Worm (Caenorhabditis elegans): ENCODE measurements around the gene chil-6.
A peak's percentile ranks its signal among the peaks of the same experiment; 100 is the strongest.

Gene chil-6

ce11 chrII:9891823-9892222, 34.1 kb upstream of the chil-6 start (continued):
- TF ChIP-seq lin-1 (GFP tag; IDR thresholded peaks at IDR 0.05) (0 out of 2 replicates have a peak, but pooled peaks have one; percentile 41), nhr-41 (GFP tag; IDR thresholded peaks at IDR 0.05) (peak; percentile 60; the same call in 1 of the 2 replicates), dpl-1 (GFP tag; optimal IDR thresholded peaks at IDR 0.05) (no peak), dmd-6 (GFP tag; IDR thresholded peaks at IDR 0.05) (peak; percentile 94), F44E2.7 (GFP tag; IDR thresholded peaks at IDR 0.05) (no peak), tag-97 (GFP tag; IDR thresholded peaks at IDR 0.05) (no peak), sdz-12 (GFP tag; optimal IDR thresholded peaks at IDR 0.05) (no peak), daf-12 (tag; optimal IDR thresholded peaks at IDR 0.05) (no peak), ceh-20 (GFP tag; IDR thresholded peaks at IDR 0.05) (0 out of 2 replicates have a peak, but pooled peaks have one; percentile 11), zfp-2 (tag; optimal IDR thresholded peaks at IDR 0.05) (no peak), nhr-10 (tag; optimal IDR thresholded peaks at IDR 0.05) (no peak), pqm-1 (tag; optimal IDR thresholded peaks at IDR 0.05) (peak; percentile 72), nhr-6 (tag; optimal IDR thresholded peaks at IDR 0.05) (no peak), nhr-102 (tag; optimal IDR thresholded peaks at IDR 0.05) (no peak), php-3 (GFP tag; IDR thresholded peaks at IDR 0.05) (peak; percentile 86), Y5F2A.4 (GFP tag; optimal IDR thresholded peaks at IDR 0.05) (no peak), nhr-42 (GFP tag; IDR thresholded peaks at IDR 0.05) (no peak), Y75B8A.6 (GFP tag; IDR thresholded peaks at IDR 0.05) (no peak), dve-1 (tag; optimal IDR thresholded peaks at IDR 0.05; ENCODE audit: insufficient read depth) (peak; percentile 66), dmd-8 (GFP tag; IDR thresholded peaks at IDR 0.05) (no peak), madf-9 (GFP tag; conservative IDR thresholded peaks at IDR 0.05) (no peak), tra-1 (GFP tag; IDR thresholded peaks at IDR 0.05) (peak; percentile 79), gei-8 (GFP tag; optimal IDR thresholded peaks at IDR 0.05) (no peak), hlh-11 (tag; optimal IDR thresholded peaks at IDR 0.05) (peak; percentile 64), T20F7.1 (GFP tag; optimal IDR thresholded peaks at IDR 0.05) (no peak), vab-7 (GFP tag; IDR thresholded peaks at IDR 0.05) (no peak), F10B5.3 (tag; optimal IDR thresholded peaks at IDR 0.05) (no peak), mes-2 (tag; optimal IDR thresholded peaks at IDR 0.05; ENCODE audit: poor library complexity, severe bottlenecking) (peak; percentile 28), lim-7 (GFP tag; IDR thresholded peaks at IDR 0.05) (no peak), ctbp-1 (GFP tag; IDR thresholded peaks at IDR 0.05) (no peak), Y105C5A.15 (GFP tag; IDR thresholded peaks at IDR 0.05) (no peak), nhr-11 (tag; optimal IDR thresholded peaks at IDR 0.05) (no peak), daf-16 (GFP tag; optimal IDR thresholded peaks at IDR 0.05) (no peak), daf-16 (tag; optimal IDR thresholded peaks at IDR 0.05) (peak; percentile 53)

- TF ChIP-seq hif-1 (tag; optimal IDR thresholded peaks at IDR 0.05) (no peak), aha-1 (tag) (peak; percentile 58), ZK546.5 (tag; optimal IDR thresholded peaks at IDR 0.05) (no peak), dmd-8 (GFP tag; IDR thresholded peaks at IDR 0.05) (no peak), ZK337.2 (GFP tag; IDR thresholded peaks at IDR 0.05) (0 out of 2 replicates have a peak, but pooled peaks have one; percentile 13), nhr-102 (tag; optimal IDR thresholded peaks at IDR 0.05) (no peak), nhr-42 (GFP tag; IDR thresholded peaks at IDR 0.05) (no peak), Y48G9A.11 (GFP tag; IDR thresholded peaks at IDR 0.05) (no peak), cey-2 (tag; optimal IDR thresholded peaks at IDR 0.05; ENCODE audit: borderline replicate concordance, insufficient read depth) (no peak), hmg-1.1 (GFP tag; IDR thresholded peaks at IDR 0.05) (no peak), ztf-11 (tag; optimal IDR thresholded peaks at IDR 0.05) (no peak), nhr-77 (tag; optimal IDR thresholded peaks at IDR 0.05) (no peak), Y105C5A.15 (GFP tag; IDR thresholded peaks at IDR 0.05) (0 out of 2 replicates have a peak, but pooled peaks have one; percentile 37), lin-38 (GFP tag; IDR thresholded peaks at IDR 0.05) (no peak), dmd-9 (GFP tag; IDR thresholded peaks at IDR 0.05) (no peak), ceh-32 (tag; optimal IDR thresholded peaks at IDR 0.05; ENCODE audit: poor library complexity) (no peak), nhr-111 (GFP tag; optimal IDR thresholded peaks at IDR 0.05) (no peak), php-3 (GFP tag; IDR thresholded peaks at IDR 0.05) (no peak), T26A8.4 (GFP tag; IDR thresholded peaks at IDR 0.05) (no peak), unc-62 (GFP tag; optimal IDR thresholded peaks at IDR 0.05 in 1 of 2) (peak in 1 of 2 experiments; percentile 60), unc-62 (tag; optimal IDR thresholded peaks at IDR 0.05) (no peak), lin-1 (GFP tag; IDR thresholded peaks at IDR 0.05) (no peak)
Measured at ce11 chrII:9891031-9891689, 33.5 kb upstream of the chil-6 start, which contains the start of gene vgln-1. Gene vgln-1, minus strand, starts transcription at chrII:9891081.
